Fruit fly (Drosophila melanogaster) whole organism, embryonic: ENCODE measurements around the gene CG10970.

Source experiments
- CG10565 ChIP-seq: fragments of 200-800 bp; sonication (Bioruptor generic); optimal IDR thresholded peaks from 3 replicates; lab custom pipeline; 2016; ENCODE audit warnings: missing biosample characterization, mild to moderate bottlenecking, missing genetic modification characterization
- CG11696 ChIP-seq: fragments of 200-800 bp; sonication (Bioruptor generic); IDR thresholded peaks from 2 replicates; pipeline ENCODE4 v1.3.6; 2022; ENCODE audit warnings: missing biosample characterization, missing genetic modification characterization
- CG12155 ChIP-seq: fragments of 200-800 bp; sonication (Bioruptor generic); optimal IDR thresholded peaks from 3 replicates; lab custom pipeline; 2016; ENCODE audit warnings: missing biosample characterization, missing genetic modification characterization
- CG12219 ChIP-seq: fragments of 200-800 bp; sonication (Bioruptor generic); optimal IDR thresholded peaks from 3 replicates; lab custom pipeline; 2018; ENCODE audit warnings: missing biosample characterization, mild to moderate bottlenecking, missing genetic modification characterization
- CG13123 ChIP-seq: fragments of 200-800 bp; sonication (Bioruptor generic); optimal IDR thresholded peaks from 2 replicates; lab custom pipeline; 2016; ENCODE audit warnings: missing biosample characterization, missing genetic modification characterization
- CG15479 ChIP-seq: fragments of 200-800 bp; sonication (Bioruptor generic); optimal IDR thresholded peaks from 3 replicates; lab custom pipeline; 2019; ENCODE audit warnings: missing biosample characterization, mild to moderate bottlenecking, missing genetic modification characterization, moderate library complexity
- CG16863 ChIP-seq: fragments of 200-800 bp; sonication (Bioruptor generic); optimal IDR thresholded peaks from 3 replicates; lab custom pipeline; 2016; ENCODE audit warnings: missing biosample characterization, missing genetic modification characterization
- CG2129 ChIP-seq: fragments of 200-800 bp; sonication (Bioruptor generic); IDR thresholded peaks from 2 replicates; pipeline ENCODE4 v1.3.6; 2022; ENCODE audit warnings: missing biosample characterization, missing genetic modification characterization; ENCODE audit not compliant: partially characterized antibody
- CG31388 ChIP-seq: fragments of 200-800 bp; sonication (Bioruptor generic); optimal IDR thresholded peaks from 2 replicates; lab custom pipeline; 2016; ENCODE audit warnings: missing biosample characterization, missing genetic modification characterization
- CG32767 ChIP-seq: fragments of 200-800 bp; sonication (Bioruptor generic); IDR thresholded peaks from 2 replicates; pipeline ENCODE4 v1.3.6; 2022; ENCODE audit warnings: missing biosample characterization, missing genetic modification characterization
- CG34422 ChIP-seq: fragments of 200-800 bp; sonication (Bioruptor generic); IDR thresholded peaks from 3 replicates; pipeline ENCODE4 v1.3.6; 2022; ENCODE audit warnings: missing biosample characterization, missing genetic modification characterization
- CG4328 ChIP-seq: fragments of 200-800 bp; sonication (Bioruptor generic); optimal IDR thresholded peaks from 3 replicates; lab custom pipeline; 2017; ENCODE audit warnings: missing biosample characterization, missing genetic modification reagents, missing genetic modification characterization
- CG6272 ChIP-seq: fragments of 200-800 bp; sonication (Bioruptor generic); IDR thresholded peaks from 2 replicates; pipeline ENCODE4 v1.3.6; 2022; ENCODE audit warnings: missing biosample characterization, missing genetic modification characterization
- CG7786 ChIP-seq: fragments of 200-800 bp; sonication (Bioruptor generic); optimal IDR thresholded peaks from 2 replicates; lab custom pipeline; 2016; ENCODE audit warnings: missing biosample characterization, missing genetic modification characterization
- CG7987 ChIP-seq: fragments of 200-800 bp; sonication (Bioruptor generic); optimal IDR thresholded peaks from 2 replicates; lab custom pipeline; 2018; ENCODE audit warnings: missing biosample characterization, mild to moderate bottlenecking, missing genetic modification characterization, moderate library complexity
- CG8478 ChIP-seq: fragments of >200 bp; optimal IDR thresholded peaks from 2 replicates; lab custom pipeline; 2018
- CG8924 ChIP-seq: fragments of 200-800 bp; optimal IDR thresholded peaks from 3 replicates; lab custom pipeline; 2019; ENCODE audit warnings: missing biosample characterization, mild to moderate bottlenecking, missing genetic modification characterization, moderate library complexity
- CG9215 ChIP-seq: fragments of 200-800 bp; sonication (Bioruptor generic); IDR thresholded peaks from 2 replicates; pipeline ENCODE4 v1.3.6; 2022; ENCODE audit warnings: missing biosample characterization, missing genetic modification characterization
- CG9609 ChIP-seq: fragments of 200-800 bp; sonication (Bioruptor generic); optimal IDR thresholded peaks from 3 replicates; lab custom pipeline; 2016; ENCODE audit warnings: missing biosample characterization, missing genetic modification characterization
- CoRest ChIP-seq: fragments of 200-800 bp; sonication (Bioruptor generic); optimal IDR thresholded peaks from 3 replicates; lab custom pipeline; 2018; ENCODE audit warnings: missing biosample characterization, mild to moderate bottlenecking, missing genetic modification characterization, moderate library complexity
- Dbx ChIP-seq: fragments of 200-800 bp; sonication (Bioruptor generic); IDR thresholded peaks from 3 replicates; pipeline ENCODE4 v1.3.6; 2022; ENCODE audit warnings: missing biosample characterization, missing genetic modification characterization
- Doc3 ChIP-seq: fragments of 200-800 bp; sonication (Bioruptor generic); IDR thresholded peaks from 3 replicates; pipeline ENCODE4 v1.3.6; 2022; ENCODE audit warnings: missing biosample characterization, missing genetic modification characterization; ENCODE audit not compliant: partially characterized antibody
- Dp ChIP-seq: fragments of 200-800 bp; sonication (Bioruptor generic); optimal IDR thresholded peaks from 2 replicates; lab custom pipeline; 2018; ENCODE audit warnings: missing biosample characterization, mild to moderate bottlenecking, missing genetic modification characterization, moderate library complexity
- Ets97D ChIP-seq: fragments of 200-800 bp; sonication (Bioruptor generic); optimal IDR thresholded peaks from 3 replicates; lab custom pipeline; 2016; ENCODE audit warnings: missing biosample characterization, missing genetic modification characterization
- Fer2 ChIP-seq: fragments of 200-800 bp; sonication (Bioruptor generic); optimal IDR thresholded peaks from 2 replicates; lab custom pipeline; 2018; ENCODE audit warnings: missing biosample characterization, mild to moderate bottlenecking, missing genetic modification characterization, moderate library complexity
- Gsc ChIP-seq: fragments of 200-800 bp; sonication (Bioruptor generic); IDR thresholded peaks from 2 replicates; pipeline ENCODE4 v1.3.6; 2022; ENCODE audit warnings: missing biosample characterization, missing genetic modification characterization
- HHEX ChIP-seq: fragments of 200-800 bp; sonication (Bioruptor generic); optimal IDR thresholded peaks from 3 replicates; lab custom pipeline; 2017; ENCODE audit warnings: missing biosample characterization, mild to moderate bottlenecking, missing genetic modification characterization, missing genetic modification reagents
- MTF-1 ChIP-seq: fragments of 200-800 bp; sonication (Bioruptor generic); optimal IDR thresholded peaks from 2 replicates; lab custom pipeline; 2018; ENCODE audit warnings: missing biosample characterization, mild to moderate bottlenecking, missing genetic modification characterization, borderline replicate concordance
- Mad ChIP-seq: fragments of 200-800 bp; sonication (Bioruptor generic); optimal IDR thresholded peaks from 2 replicates; lab custom pipeline; 2016; ENCODE audit warnings: missing biosample characterization, missing genetic modification characterization
- NC2α ChIP-seq: fragments of 200-800 bp; sonication (Bioruptor generic); optimal IDR thresholded peaks from 2 replicates; lab custom pipeline; 2016; ENCODE audit warnings: missing biosample characterization, missing genetic modification characterization
- Oaz ChIP-seq: fragments of 200-800 bp; sonication (Bioruptor generic); IDR thresholded peaks from 2 replicates; pipeline ENCODE4 v1.3.6; 2022; ENCODE audit warnings: missing biosample characterization, missing genetic modification characterization
- Pdp1 ChIP-seq, 2 experiments: fragments of 200-800 bp; sonication (Bioruptor generic); optimal IDR thresholded peaks; 3 replicates each; lab custom pipeline; 2016; ENCODE audit warnings: missing biosample characterization in 2 of 2, missing genetic modification characterization in 2 of 2, mild to moderate bottlenecking in 1 of 2, moderate library complexity in 1 of 2
- Sin3A ChIP-seq: fragments of >200 bp; optimal IDR thresholded peaks from 2 replicates; lab custom pipeline; 2018
- aop ChIP-seq: fragments of 200-800 bp; sonication (Bioruptor generic); IDR thresholded peaks from 2 replicates; pipeline ENCODE4 v1.3.6; 2022; ENCODE audit warnings: missing biosample characterization, missing genetic modification characterization
- ap ChIP-seq: fragments of 200-800 bp; sonication (Bioruptor generic); IDR thresholded peaks from 2 replicates; pipeline ENCODE4 v1.3.6; 2022; ENCODE audit warnings: missing biosample characterization, missing genetic modification characterization
- crp ChIP-seq, 2 experiments: fragments of 200-800 bp; sonication (Bioruptor generic); optimal IDR thresholded peaks; 2 replicates in 1 of 2; 3 replicates in 1 of 2; lab custom pipeline; 2017; ENCODE audit warnings: missing biosample characterization in 2 of 2, missing genetic modification characterization in 2 of 2, mild to moderate bottlenecking in 1 of 2, moderate library complexity in 1 of 2
- emc ChIP-seq: fragments of 200-800 bp; sonication (Bioruptor generic); optimal IDR thresholded peaks from 2 replicates; lab custom pipeline; 2016; ENCODE audit warnings: missing biosample characterization, missing genetic modification characterization
- eyg ChIP-seq: fragments of 200-800 bp; sonication (Bioruptor generic); optimal IDR thresholded peaks from 3 replicates; lab custom pipeline; 2016; ENCODE audit warnings: missing biosample characterization, missing genetic modification characterization
- fru ChIP-seq: fragments of >200 bp; optimal IDR thresholded peaks from 2 replicates; lab custom pipeline; 2017
- fu2 ChIP-seq: fragments of 200-800 bp; sonication (Bioruptor generic); optimal IDR thresholded peaks from 2 replicates; lab custom pipeline; 2016; ENCODE audit warnings: missing biosample characterization, missing genetic modification characterization
- gce ChIP-seq: fragments of 200-800 bp; sonication (Bioruptor generic); IDR thresholded peaks from 3 replicates; pipeline ENCODE4 v1.3.6; 2022; ENCODE audit warnings: missing biosample characterization, missing genetic modification characterization
- mirr ChIP-seq: fragments of 200-800 bp; sonication (Bioruptor generic); optimal IDR thresholded peaks from 3 replicates; lab custom pipeline; 2018; ENCODE audit warnings: missing biosample characterization, mild to moderate bottlenecking, missing genetic modification characterization
- mld ChIP-seq: fragments of 200-800 bp; sonication (Bioruptor generic); IDR thresholded peaks from 3 replicates; pipeline ENCODE4 v1.3.6; 2022; ENCODE audit warnings: missing biosample characterization, missing genetic modification characterization; ENCODE audit not compliant: partially characterized antibody
- pzg ChIP-seq: fragments of 200-800 bp; sonication (Bioruptor generic); optimal IDR thresholded peaks from 3 replicates; lab custom pipeline; 2018; ENCODE audit warnings: missing biosample characterization, mild to moderate bottlenecking, missing genetic modification characterization, moderate library complexity
- repo ChIP-seq: fragments of 200-800 bp; sonication (Bioruptor generic); optimal IDR thresholded peaks from 2 replicates; lab custom pipeline; 2016; ENCODE audit warnings: missing biosample characterization, missing genetic modification characterization
- salm ChIP-seq: fragments of 200-800 bp; sonication (Bioruptor generic); optimal IDR thresholded peaks from 2 replicates; lab custom pipeline; 2018; ENCODE audit warnings: missing biosample characterization, mild to moderate bottlenecking, missing genetic modification characterization
- sisA ChIP-seq: fragments of 200-800 bp; sonication (Bioruptor generic); IDR thresholded peaks from 2 replicates; pipeline ENCODE4 v1.3.6; 2022; ENCODE audit warnings: missing biosample characterization, missing genetic modification characterization
- slbo ChIP-seq: fragments of 200-800 bp; sonication (Bioruptor generic); IDR thresholded peaks from 2 replicates; pipeline ENCODE4 v1.3.6; 2022; ENCODE audit warnings: missing biosample characterization, missing genetic modification characterization
- slp2 ChIP-seq: fragments of 200-800 bp; sonication (Bioruptor generic); optimal IDR thresholded peaks from 2 replicates; lab custom pipeline; 2016; ENCODE audit warnings: missing biosample characterization, missing genetic modification characterization
- so ChIP-seq: fragments of 200-800 bp; sonication (Bioruptor generic); IDR thresholded peaks from 3 replicates; pipeline ENCODE4 v1.3.6; 2022; ENCODE audit warnings: missing biosample characterization, missing genetic modification characterization
- toy ChIP-seq: fragments of 200-800 bp; sonication (Bioruptor generic); IDR thresholded peaks from 2 replicates; pipeline ENCODE4 v1.3.6; 2022; ENCODE audit warnings: missing biosample characterization, missing genetic modification characterization
- trem ChIP-seq: fragments of 200-800 bp; optimal IDR thresholded peaks from 3 replicates; lab custom pipeline; 2019; ENCODE audit warnings: missing biosample characterization, mild to moderate bottlenecking, missing genetic modification characterization, moderate library complexity
- vfl ChIP-seq: fragments of 200-800 bp; sonication (Bioruptor generic); optimal IDR thresholded peaks from 2 replicates; lab custom pipeline; 2016; ENCODE audit warnings: missing biosample characterization, missing genetic modification characterization
- z ChIP-seq: fragments of 200-800 bp; sonication (Bioruptor generic); IDR thresholded peaks from 3 replicates; pipeline ENCODE4 v1.3.6; 2022; ENCODE audit warnings: missing biosample characterization, missing genetic modification characterization

Gene CG10970

dm6 chrX:9062665-9063064 lies 8.5 kb downstream of the CG10970 start (continued):
- no peak for TF ChIP-seq pzg
- no peak for TF ChIP-seq Gsc (GFP tag; lab: Robert Waterston, UW)
- no peak for TF ChIP-seq mld (GFP tag; lab: Robert Waterston, UW)
- TF ChIP-seq Mad (GFP tag; lab: Kevin White, UChicago), result no peak
- TF ChIP-seq CG7987, result no peak
- no peak for TF ChIP-seq Dp (GFP tag; lab: Kevin White, UChicago)
- no peak for TF ChIP-seq CG7786 (GFP tag; lab: Kevin White, UChicago)
- TF ChIP-seq eyg (GFP tag; lab: Kevin White, UChicago), result no peak
- TF ChIP-seq so (GFP tag; lab: Robert Waterston, UW), result no peak
- TF ChIP-seq HHEX (GFP tag; lab: Kevin White, UChicago), result no peak
- TF ChIP-seq emc (GFP tag; lab: Kevin White, UChicago), result no peak
- TF ChIP-seq NC2α (GFP tag; lab: Kevin White, UChicago), result no peak
- TF ChIP-seq slp2 (GFP tag; lab: Kevin White, UChicago), result no peak
- no peak for TF ChIP-seq gce (GFP tag; lab: Robert Waterston, UW)
- TF ChIP-seq CG10565, result no peak
- TF ChIP-seq Pdp1 (GFP tag; optimal IDR thresholded peaks at IDR 0.05; lab: Kevin White, UChicago), result no peak
- TF ChIP-seq mirr (GFP tag; lab: Kevin White, UChicago), result no peak
- no peak for TF ChIP-seq toy (GFP tag; lab: Robert Waterston, UW)
- peak; percentile 41; the same call in 2 of the 3 replicates for TF ChIP-seq CG34422 (GFP tag; lab: Robert Waterston, UW)
- no peak for TF ChIP-seq z (GFP tag; lab: Robert Waterston, UW)
- no peak for TF ChIP-seq repo
- no peak for TF ChIP-seq CG16863
- no peak for TF ChIP-seq CG11696 (GFP tag; lab: Robert Waterston, UW)
- no peak for TF ChIP-seq CG2129 (GFP tag; lab: Robert Waterston, UW)
- TF ChIP-seq sisA (GFP tag; lab: Robert Waterston, UW), result peak; percentile 11; the same call in 1 of the 2 replicates
- peak; percentile 65 for TF ChIP-seq slbo (GFP tag; lab: Robert Waterston, UW)
- no peak for TF ChIP-seq Oaz (GFP tag; lab: Robert Waterston, UW)
- TF ChIP-seq Ets97D (GFP tag; lab: Kevin White, UChicago), result no peak
- TF ChIP-seq fru (lab: Kevin White, UChicago), result no peak
- no peak for TF ChIP-seq CG31388
- TF ChIP-seq CG13123 (GFP tag; lab: Kevin White, UChicago), result no peak
- no peak for TF ChIP-seq CG6272 (GFP tag; lab: Robert Waterston, UW)
- TF ChIP-seq aop, result no peak
- no peak for TF ChIP-seq CG12155 (GFP tag; lab: Kevin White, UChicago)
- TF ChIP-seq ap (GFP tag; lab: Robert Waterston, UW), result peak; percentile 16; the same call in 1 of the 2 replicates
- peak; percentile 16 for TF ChIP-seq CoRest (tag; lab: Kevin White, UChicago)
- TF ChIP-seq CG4328 (GFP tag; lab: Kevin White, UChicago), result no peak
- no peak for TF ChIP-seq CG9609
- no peak for TF ChIP-seq MTF-1 (GFP tag; lab: Kevin White, UChicago)
- TF ChIP-seq CG32767 (GFP tag; lab: Robert Waterston, UW), result no peak
- no peak for TF ChIP-seq Sin3A
- TF ChIP-seq CG9215 (GFP tag; lab: Robert Waterston, UW), result no peak
- no peak for TF ChIP-seq Dbx (GFP tag; lab: Robert Waterston, UW)
- no peak for TF ChIP-seq vfl (GFP tag; lab: Kevin White, UChicago)
- TF ChIP-seq fu2 (GFP tag; lab: Kevin White, UChicago), result no peak
- no peak for TF ChIP-seq crp (GFP tag; optimal IDR thresholded peaks at IDR 0.05; lab: Kevin White, UChicago)
- no peak for TF ChIP-seq CG15479 (GFP tag; lab: Kevin White, UChicago)
- TF ChIP-seq Fer2 (tag; lab: Kevin White, UChicago), result no peak
- TF ChIP-seq salm (tag; lab: Kevin White, UChicago), result no peak
- TF ChIP-seq CG8478 (lab: Kevin White, UChicago), result no peak
- no peak for TF ChIP-seq trem (tag; lab: Kevin White, UChicago)
- no peak for TF ChIP-seq CG12219 (GFP tag; lab: Kevin White, UChicago)
- TF ChIP-seq Doc3 (GFP tag; lab: Robert Waterston, UW), result no peak
- no peak for TF ChIP-seq CG8924 (tag; lab: Kevin White, UChicago)
